Worm (Caenorhabditis elegans) whole organism, L1 larva: Measurements from ENCODE around the gene R05G6.10.

Experiments used
- C16A3.4 ChIP-seq: fragments of 150-350 bp; optimal IDR thresholded peaks from 2 replicates; lab custom pipeline; 2014; ENCODE audit warnings: missing biosample characterization, missing genetic modification characterization
- C34B4.2 ChIP-seq: sonication (generic microtip); optimal IDR thresholded peaks from 2 replicates; lab custom pipeline; 2017; ENCODE audit warnings: mild to moderate bottlenecking, missing genetic modification characterization, missing compliant biosample characterization
- Y116A8C.19 ChIP-seq: sonication (generic microtip); optimal IDR thresholded peaks from 2 replicates; lab custom pipeline; 2016; ENCODE audit warnings: missing compliant biosample characterization, missing genetic modification characterization, borderline replicate concordance
- aha-1 ChIP-seq: fragments of 150-350 bp; optimal IDR thresholded peaks from 2 replicates; lab custom pipeline; 2014; ENCODE audit warnings: missing biosample characterization, missing genetic modification characterization
- alr-1 ChIP-seq: fragments of 200-800 bp; sonication (Bioruptor generic); optimal IDR thresholded peaks from 2 replicates; lab custom pipeline; 2018; ENCODE audit warnings: borderline replicate concordance, mild to moderate bottlenecking, missing genetic modification characterization, missing compliant biosample characterization
- aly-2 ChIP-seq: fragments of 150-350 bp; optimal IDR thresholded peaks from 2 replicates; lab custom pipeline; 2014; ENCODE audit warnings: missing biosample characterization, missing genetic modification characterization
- blmp-1 ChIP-seq: fragments of 150-350 bp; optimal IDR thresholded peaks from 2 replicates; lab custom pipeline; 2014; ENCODE audit warnings: missing biosample characterization, missing genetic modification characterization
- ceh-63 ChIP-seq: fragments of 200-800 bp; sonication (Bioruptor generic); optimal IDR thresholded peaks from 2 replicates; lab custom pipeline; 2018; ENCODE audit warnings: mild to moderate bottlenecking, missing genetic modification characterization, missing compliant biosample characterization
- ceh-8 ChIP-seq: fragments of 200-800 bp; sonication (Bioruptor generic); optimal IDR thresholded peaks from 2 replicates; lab custom pipeline; 2018; ENCODE audit warnings: mild to moderate bottlenecking, missing genetic modification characterization, moderate library complexity, missing compliant biosample characterization
- ceh-82 ChIP-seq, 3 experiments: fragments of 150-350 bp in 1 of 3; sonication (generic microtip) in 2 of 3; optimal IDR thresholded peaks; 2 replicates each; lab custom pipeline; 2014 to 2017; ENCODE audit warnings: missing biosample characterization in 3 of 3, missing genetic modification characterization in 3 of 3
- ceh-88 ChIP-seq: fragments of 200-800 bp; sonication (Bioruptor generic); IDR thresholded peaks from 2 replicates; pipeline ENCODE4 v1.3.6; 2022; ENCODE audit warnings: missing genetic modification characterization, missing compliant biosample characterization
- dpl-1 ChIP-seq, 3 experiments: fragments of 150-350 bp in 2 of 3; sonication (generic microtip) in 1 of 3; optimal IDR thresholded peaks; 2 replicates each; lab custom pipeline; 2014 to 2017; ENCODE audit warnings: missing biosample characterization in 3 of 3, missing genetic modification characterization in 3 of 3, missing genetic modification reagents in 3 of 3
- efl-1 ChIP-seq, 4 experiments: fragments of 150-350 bp; optimal IDR thresholded peaks in 3 of 4; peaks in 1 of 4; 1 replicate in 1 of 4; 2 replicates in 3 of 4; lab custom pipeline; 2014; ENCODE audit warnings: missing biosample characterization in 2 of 4, missing genetic modification characterization in 2 of 4, missing genetic modification reagents in 2 of 4
- elt-3 ChIP-seq, 6 experiments: fragments of 150-350 bp in 1 of 6; sonication (generic microtip); optimal IDR thresholded peaks; 2 replicates each; lab custom pipeline; 2017 to 2018; ENCODE audit warnings: missing biosample characterization in 6 of 6, missing genetic modification characterization in 6 of 6, inconsistent platforms in 1 of 6
- fos-1 ChIP-seq: fragments of 150-350 bp; optimal IDR thresholded peaks from 2 replicates; lab custom pipeline; 2014; ENCODE audit warnings: missing biosample characterization, missing genetic modification characterization
- grh-1 ChIP-seq: fragments of 200-800 bp; sonication (Bioruptor generic); IDR thresholded peaks from 2 replicates; pipeline ENCODE4 v1.3.6; 2022; ENCODE audit warnings: missing genetic modification reagents, missing genetic modification characterization, missing compliant biosample characterization
- hlh-4 ChIP-seq: sonication (generic microtip); optimal IDR thresholded peaks from 2 replicates; lab custom pipeline; 2016; ENCODE audit warnings: mild to moderate bottlenecking, missing genetic modification characterization, missing compliant biosample characterization
- isw-1 ChIP-seq: fragments of 200-800 bp; sonication (Bioruptor generic); IDR thresholded peaks from 2 replicates; pipeline ENCODE4 v1.3.6; 2022; ENCODE audit warnings: missing genetic modification characterization, missing compliant biosample characterization
- jun-1 ChIP-seq: fragments of 150-350 bp; optimal IDR thresholded peaks from 2 replicates; lab custom pipeline; 2014; ENCODE audit warnings: missing biosample characterization, missing genetic modification reagents, missing genetic modification characterization
- lin-14 ChIP-seq: fragments of 200-800 bp; sonication (Bioruptor generic); optimal IDR thresholded peaks from 2 replicates; lab custom pipeline; 2018; ENCODE audit warnings: mild to moderate bottlenecking, missing genetic modification characterization, moderate library complexity, missing compliant biosample characterization
- lin-15B ChIP-seq: fragments of 150-350 bp; sonication (generic microtip); optimal IDR thresholded peaks from 3 replicates; lab custom pipeline; 2014; ENCODE audit warnings: missing biosample characterization, missing genetic modification characterization
- lin-35 ChIP-seq, 2 experiments: fragments of 150-350 bp; optimal IDR thresholded peaks; 2 replicates each; lab custom pipeline; 2014; ENCODE audit warnings: missing biosample characterization in 2 of 2, missing genetic modification characterization in 2 of 2, missing genetic modification reagents in 2 of 2
- lin-39 ChIP-seq: fragments of 150-350 bp; optimal IDR thresholded peaks from 2 replicates; lab custom pipeline; 2014; ENCODE audit warnings: missing biosample characterization, missing genetic modification reagents, missing genetic modification characterization
- lir-3 ChIP-seq: sonication (generic microtip); optimal IDR thresholded peaks from 2 replicates; lab custom pipeline; 2016; ENCODE audit warnings: mild to moderate bottlenecking, missing genetic modification characterization, moderate library complexity, missing compliant biosample characterization; ENCODE audit not compliant: poor library complexity
- lsy-2 ChIP-seq, 2 experiments: fragments of 150-350 bp; optimal IDR thresholded peaks; 2 replicates each; lab custom pipeline; 2014; ENCODE audit warnings: missing biosample characterization in 2 of 2, missing genetic modification characterization in 2 of 2
- mab-9 ChIP-seq: fragments of 200-800 bp; sonication (Bioruptor generic); IDR thresholded peaks from 2 replicates; pipeline ENCODE4 v1.3.6; 2022; ENCODE audit warnings: missing genetic modification reagents, missing genetic modification characterization, missing compliant biosample characterization
- mef-2 ChIP-seq: fragments of 150-350 bp; optimal IDR thresholded peaks from 2 replicates; lab custom pipeline; 2014; ENCODE audit warnings: missing biosample characterization, missing genetic modification characterization
- nhr-11 ChIP-seq: fragments of 150-350 bp; optimal IDR thresholded peaks from 2 replicates; lab custom pipeline; 2014; ENCODE audit warnings: missing biosample characterization, missing genetic modification characterization
- nhr-19 ChIP-seq: fragments of 200-800 bp; sonication (Bioruptor generic); conservative IDR thresholded peaks from 2 replicates; pipeline ENCODE4 v1.3.6; 2022; ENCODE audit warnings: missing genetic modification characterization, missing compliant biosample characterization
- nhr-20 ChIP-seq: sonication (generic microtip); optimal IDR thresholded peaks from 2 replicates; lab custom pipeline; 2016; ENCODE audit warnings: mild to moderate bottlenecking, missing genetic modification characterization, missing compliant biosample characterization
- nhr-237 ChIP-seq: fragments of 150-350 bp; optimal IDR thresholded peaks from 2 replicates; lab custom pipeline; 2014; ENCODE audit warnings: missing biosample characterization, missing genetic modification characterization
- nhr-28 ChIP-seq: fragments of 150-350 bp; optimal IDR thresholded peaks from 2 replicates; lab custom pipeline; 2014; ENCODE audit warnings: missing biosample characterization, missing genetic modification characterization
- nhr-71 ChIP-seq: sonication (generic microtip); optimal IDR thresholded peaks from 2 replicates; lab custom pipeline; 2016; ENCODE audit warnings: mild to moderate bottlenecking, missing genetic modification characterization, moderate library complexity, missing compliant biosample characterization
- nhr-76 ChIP-seq: sonication (generic microtip); optimal IDR thresholded peaks from 2 replicates; lab custom pipeline; 2017; ENCODE audit warnings: missing biosample characterization, missing genetic modification characterization
- nhr-77 ChIP-seq: fragments of 150-350 bp; optimal IDR thresholded peaks from 2 replicates; lab custom pipeline; 2014; ENCODE audit warnings: missing biosample characterization, missing genetic modification characterization
- pax-3 ChIP-seq: fragments of 200-800 bp; sonication (Bioruptor generic); optimal IDR thresholded peaks from 2 replicates; lab custom pipeline; 2018; ENCODE audit warnings: mild to moderate bottlenecking, missing genetic modification characterization, moderate library complexity, missing compliant biosample characterization
- pqm-1 ChIP-seq: sonication (generic microtip); optimal IDR thresholded peaks from 3 replicates; lab custom pipeline; 2017; ENCODE audit warnings: missing biosample characterization, missing genetic modification characterization
- snpc-4 ChIP-seq: fragments of 150-350 bp; optimal IDR thresholded peaks from 2 replicates; lab custom pipeline; 2014; ENCODE audit warnings: missing biosample characterization, missing genetic modification characterization
- snu-23 ChIP-seq: sonication (generic microtip); optimal IDR thresholded peaks from 2 replicates; lab custom pipeline; 2016; ENCODE audit warnings: missing genetic modification characterization, missing compliant biosample characterization
- sptf-1 ChIP-seq: fragments of 150-350 bp; optimal IDR thresholded peaks from 2 replicates; lab custom pipeline; 2014; ENCODE audit warnings: missing biosample characterization, missing genetic modification characterization
- sup-37 ChIP-seq: fragments of 200-800 bp; sonication (Bioruptor generic); optimal IDR thresholded peaks from 2 replicates; lab custom pipeline; 2018; ENCODE audit warnings: mild to moderate bottlenecking, missing genetic modification characterization, missing compliant biosample characterization
- unc-130 ChIP-seq: fragments of 150-350 bp; optimal IDR thresholded peaks from 2 replicates; lab custom pipeline; 2017; ENCODE audit warnings: missing biosample characterization, missing genetic modification characterization, inconsistent platforms
- vab-15 ChIP-seq: sonication (generic microtip); optimal IDR thresholded peaks from 2 replicates; lab custom pipeline; 2017; ENCODE audit warnings: missing genotype, mild to moderate bottlenecking, missing genetic modification characterization, missing compliant biosample characterization
- zag-1 ChIP-seq: fragments of 150-350 bp; optimal IDR thresholded peaks from 2 replicates; lab custom pipeline; 2014; ENCODE audit warnings: missing biosample characterization, missing genetic modification characterization

R05G6.10 gene

ce11 chrIV:7510829-7511228 lies 31.5 kb downstream of the R05G6.10 start:
- TF ChIP-seq dpl-1 (GFP tag; optimal IDR thresholded peaks at IDR 0.05; lab: Kevin White, UChicago) (peak in 2 of 3 experiments; percentile 29 to 37), lin-35 (GFP tag; optimal IDR thresholded peaks at IDR 0.05; lab: Kevin White, UChicago) (peak in 1 of 2 experiments; percentile 7), nhr-77 (tag; lab: Kevin White, UChicago) (no peak), lin-15B (tag; lab: Kevin White, UChicago) (no peak), efl-1 (optimal IDR thresholded peaks at IDR 0.05; lab: Kevin White, UChicago) (peak in 1 of 2 experiments; percentile 10), efl-1 (GFP tag; optimal IDR thresholded peaks at IDR 0.05 in 1 of 2; lab: Kevin White, UChicago) (peak in 1 of 2 experiments; percentile 40)

DNA sequence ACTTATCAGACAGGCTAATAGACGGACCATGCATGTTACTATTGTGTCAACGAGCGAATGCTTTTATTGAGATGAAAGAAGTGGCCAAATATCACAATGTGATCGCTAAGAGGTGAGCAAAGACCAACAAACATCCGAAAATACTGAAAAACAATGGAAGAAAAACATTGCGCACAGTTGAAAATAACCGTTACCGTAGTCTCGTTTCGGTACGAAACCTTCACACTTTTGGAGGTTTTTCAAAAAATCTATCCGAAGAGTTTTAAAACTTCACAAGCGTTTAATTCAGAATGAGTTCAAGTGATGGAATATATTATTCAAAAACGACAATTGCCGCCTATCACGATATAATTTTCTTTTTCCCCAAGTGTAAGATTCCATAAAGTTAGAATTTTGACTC lies 33.5 kb downstream of the R05G6.10 start:
- TF ChIP-seq unc-130 (tag; lab: Kevin White, UChicago) (no peak), nhr-76 (tag; lab: Kevin White, UChicago) (no peak), snpc-4 (tag; lab: Kevin White, UChicago) (no peak), ceh-63 (GFP tag; lab: Kevin White, UChicago) (no peak), fos-1 (tag; lab: Kevin White, UChicago) (no peak), C16A3.4 (no peak), lin-39 (tag; lab: Kevin White, UChicago) (no peak), blmp-1 (tag; lab: Kevin White, UChicago) (no peak), dpl-1 (GFP tag; optimal IDR thresholded peaks at IDR 0.05; lab: Kevin White, UChicago) (peak; percentile 18 to 51 (median 42)), isw-1 (GFP tag; lab: Robert Waterston, UW) (no peak), aly-2 (tag; lab: Kevin White, UChicago) (no peak), sup-37 (GFP tag; lab: Kevin White, UChicago) (no peak), nhr-19 (GFP tag; lab: Robert Waterston, UW) (no peak), efl-1 (optimal IDR thresholded peaks at IDR 0.05; lab: Kevin White, UChicago) (peak; percentile 38 to 56), efl-1 (GFP tag; optimal IDR thresholded peaks at IDR 0.05 in 1 of 2; lab: Kevin White, UChicago) (peak; percentile 48 to 91), C34B4.2 (tag; lab: Kevin White, UChicago) (no peak), pqm-1 (tag; lab: Kevin White, UChicago) (no peak), snu-23 (GFP tag; lab: Kevin White, UChicago) (no peak), lin-35 (GFP tag; optimal IDR thresholded peaks at IDR 0.05; lab: Kevin White, UChicago) (peak in 1 of 2 experiments; percentile 65), aha-1 (no peak), lsy-2 (tag; optimal IDR thresholded peaks at IDR 0.05; lab: Kevin White, UChicago) (peak; percentile 51 to 87)
- TF ChIP-seq, all 84 proteins: peak for 4

ce11 chrIV:7507841-7508509 lies 34.4 kb downstream of the R05G6.10 start, which contains the start of the genes vdac-1 and R05G6.5:
vdac-1 (minus strand) TSS chrIV:7507891.
R05G6.5 (plus strand) TSS chrIV:7508367.
- TF ChIP-seq ceh-63 (GFP tag; lab: Kevin White, UChicago) (no peak), mef-2 (peak; percentile 30), sptf-1 (tag; lab: Kevin White, UChicago) (no peak), ceh-82 (tag; optimal IDR thresholded peaks at IDR 0.05; lab: Kevin White, UChicago) (peak; percentile 42 to 93 (median 70)), blmp-1 (tag; lab: Kevin White, UChicago) (peak; percentile 79), mab-9 (GFP tag; lab: Robert Waterston, UW) (0 out of 2 replicates have a peak, but pooled peaks have one; percentile 17), nhr-20 (tag; lab: Kevin White, UChicago) (peak; percentile 92), nhr-28 (tag; lab: Kevin White, UChicago) (no peak), lsy-2 (tag; optimal IDR thresholded peaks at IDR 0.05; lab: Kevin White, UChicago) (peak; percentile 77 to 90), elt-3 (tag; optimal IDR thresholded peaks at IDR 0.05; lab: Kevin White, UChicago) (peak in 4 of 6 experiments; percentile 30 to 78 (median 46)), lin-39 (tag; lab: Kevin White, UChicago) (no peak), nhr-19 (GFP tag; lab: Robert Waterston, UW) (peak; percentile 87), ceh-88 (GFP tag; lab: Robert Waterston, UW) (peak; percentile 49; the same call in 1 of the 2 replicates), hlh-4 (tag; lab: Kevin White, UChicago) (no peak), pax-3 (peak; percentile 47), alr-1 (tag; lab: Kevin White, UChicago) (no peak), aly-2 (tag; lab: Kevin White, UChicago) (no peak), nhr-237 (tag; lab: Kevin White, UChicago) (peak; percentile 73), zag-1 (tag; lab: Kevin White, UChicago) (no peak), nhr-11 (peak; percentile 24), grh-1 (GFP tag; lab: Robert Waterston, UW) (peak; percentile 77), vab-15 (peak; percentile 8), C16A3.4 (peak; percentile 90), jun-1 (peak; percentile 58), Y116A8C.19 (tag; lab: Kevin White, UChicago) (no peak), lin-14 (GFP tag; lab: Kevin White, UChicago) (peak; percentile 97), nhr-71 (tag; lab: Kevin White, UChicago) (peak; percentile 95), unc-130 (tag; lab: Kevin White, UChicago) (peak; percentile 81), ceh-8 (GFP tag; lab: Kevin White, UChicago) (no peak), lir-3 (tag; lab: Kevin White, UChicago) (peak; percentile 7)
